Fruit fly (Drosophila melanogaster) whole organism, embryonic: Measurements from ENCODE around the gene Hrb27C.

Source experiments
- Antp ChIP-seq: fragments of 200-800 bp; sonication (Bioruptor generic); optimal IDR thresholded peaks from 3 replicates; lab custom pipeline; 2016; ENCODE audit warnings: missing biosample characterization, missing genetic modification characterization
- CG10267 ChIP-seq: fragments of 200-800 bp; sonication (Bioruptor generic); optimal IDR thresholded peaks from 2 replicates; lab custom pipeline; 2018; ENCODE audit warnings: missing biosample characterization, mild to moderate bottlenecking, missing genetic modification characterization, moderate library complexity
- CG11085 ChIP-seq: fragments of 200-800 bp; sonication (Bioruptor generic); IDR thresholded peaks from 2 replicates; pipeline ENCODE4 v1.3.6; 2022; ENCODE audit warnings: missing biosample characterization, missing genetic modification characterization
- CG13123 ChIP-seq: fragments of 200-800 bp; sonication (Bioruptor generic); optimal IDR thresholded peaks from 2 replicates; lab custom pipeline; 2016; ENCODE audit warnings: missing biosample characterization, missing genetic modification characterization
- CG15073 ChIP-seq: fragments of 200-800 bp; sonication (Bioruptor generic); optimal IDR thresholded peaks from 2 replicates; lab custom pipeline; 2016; ENCODE audit warnings: missing biosample characterization, missing genetic modification characterization
- CG17186 ChIP-seq: fragments of 200-800 bp; sonication (Bioruptor generic); optimal IDR thresholded peaks from 3 replicates; lab custom pipeline; 2017; ENCODE audit warnings: missing biosample characterization, missing genetic modification reagents, missing genetic modification characterization
- CG17385 ChIP-seq: fragments of 200-800 bp; sonication (Bioruptor generic); optimal IDR thresholded peaks from 3 replicates; lab custom pipeline; 2018; ENCODE audit warnings: missing biosample characterization, mild to moderate bottlenecking, missing genetic modification characterization
- CG17829 ChIP-seq: fragments of 200-800 bp; optimal IDR thresholded peaks from 2 replicates; lab custom pipeline; 2019; ENCODE audit warnings: missing biosample characterization, mild to moderate bottlenecking, missing genetic modification characterization, moderate library complexity
- CG18011 ChIP-seq: fragments of 200-800 bp; sonication (Bioruptor generic); optimal IDR thresholded peaks from 2 replicates; lab custom pipeline; 2017; ENCODE audit warnings: missing biosample characterization, missing genetic modification characterization, mild to moderate bottlenecking, moderate library complexity, missing genotype
- CG2116 ChIP-seq: fragments of 200-800 bp; sonication (Bioruptor generic); optimal IDR thresholded peaks from 3 replicates; lab custom pipeline; 2018; ENCODE audit warnings: missing biosample characterization, mild to moderate bottlenecking, missing genetic modification characterization
- CG3065 ChIP-seq: fragments of 200-800 bp; sonication (Bioruptor generic); optimal IDR thresholded peaks from 2 replicates; lab custom pipeline; 2016; ENCODE audit warnings: missing biosample characterization, missing genetic modification characterization
- CG34422 ChIP-seq: fragments of 200-800 bp; sonication (Bioruptor generic); IDR thresholded peaks from 3 replicates; pipeline ENCODE4 v1.3.6; 2022; ENCODE audit warnings: missing biosample characterization, missing genetic modification characterization
- CG43689 ChIP-seq: fragments of 200-800 bp; sonication (Bioruptor generic); IDR thresholded peaks from 2 replicates; pipeline ENCODE4 v1.3.6; 2022; ENCODE audit warnings: missing biosample characterization, missing genetic modification characterization
- CG4617 ChIP-seq: fragments of 200-800 bp; sonication (Bioruptor generic); optimal IDR thresholded peaks from 3 replicates; lab custom pipeline; 2016; ENCODE audit warnings: missing biosample characterization, missing genetic modification characterization, borderline replicate concordance
- CG7271 ChIP-seq: fragments of 200-800 bp; sonication (Bioruptor generic); optimal IDR thresholded peaks from 2 replicates; lab custom pipeline; 2018; ENCODE audit warnings: missing biosample characterization, mild to moderate bottlenecking, missing genetic modification characterization, moderate library complexity
- CG9437 ChIP-seq: fragments of 200-800 bp; sonication (Bioruptor generic); optimal IDR thresholded peaks from 2 replicates; lab custom pipeline; 2018; ENCODE audit warnings: missing biosample characterization, mild to moderate bottlenecking, missing genetic modification characterization
- CTCF ChIP-seq: fragments of 200-800 bp; sonication (Bioruptor generic); optimal IDR thresholded peaks from 2 replicates; lab custom pipeline; 2017; ENCODE audit warnings: missing biosample characterization, mild to moderate bottlenecking, missing genetic modification characterization, moderate library complexity
- Dek ChIP-seq: fragments of 200-800 bp; sonication (Bioruptor generic); optimal IDR thresholded peaks from 3 replicates; lab custom pipeline; 2019; ENCODE audit warnings: missing biosample characterization, mild to moderate bottlenecking, missing genetic modification characterization, moderate library complexity
- Dp ChIP-seq: fragments of 200-800 bp; sonication (Bioruptor generic); optimal IDR thresholded peaks from 2 replicates; lab custom pipeline; 2018; ENCODE audit warnings: missing biosample characterization, mild to moderate bottlenecking, missing genetic modification characterization, moderate library complexity
- Dref ChIP-seq: fragments of 200-800 bp; sonication (Bioruptor generic); IDR thresholded peaks from 2 replicates; pipeline ENCODE4 v1.3.6; 2022; ENCODE audit warnings: missing biosample characterization, missing genetic modification characterization
- Hand ChIP-seq: fragments of 200-800 bp; sonication (Bioruptor generic); optimal IDR thresholded peaks from 2 replicates; lab custom pipeline; 2017; ENCODE audit warnings: mild to moderate bottlenecking, missing biosample characterization, missing genetic modification reagents, missing genetic modification characterization
- Hmr ChIP-seq: fragments of 200-800 bp; sonication (Bioruptor generic); optimal IDR thresholded peaks from 3 replicates; lab custom pipeline; 2017; ENCODE audit warnings: mild to moderate bottlenecking, missing biosample characterization, missing genetic modification reagents, missing genetic modification characterization
- Max ChIP-seq: fragments of 200-800 bp; sonication (Bioruptor generic); optimal IDR thresholded peaks from 2 replicates; lab custom pipeline; 2016; ENCODE audit warnings: missing biosample characterization, mild to moderate bottlenecking, missing genetic modification characterization
- Pdp1 ChIP-seq, 2 experiments: fragments of 200-800 bp; sonication (Bioruptor generic); optimal IDR thresholded peaks; 3 replicates each; lab custom pipeline; 2016; ENCODE audit warnings: missing biosample characterization in 2 of 2, missing genetic modification characterization in 2 of 2, mild to moderate bottlenecking in 1 of 2, moderate library complexity in 1 of 2
- Stat92E ChIP-seq, 3 experiments: fragments of >200 bp in 2 of 3; fragments of 200-800 bp in 1 of 3; sonication (Bioruptor generic) in 1 of 3; optimal IDR thresholded peaks; 2 replicates each; lab custom pipeline; 2017 to 2019; ENCODE audit warnings: missing biosample characterization in 3 of 3, missing genetic modification characterization in 3 of 3, mild to moderate bottlenecking in 1 of 3, moderate library complexity in 1 of 3
- amos ChIP-seq: fragments of 200-800 bp; sonication (Bioruptor generic); IDR thresholded peaks from 2 replicates; pipeline ENCODE4 v1.3.6; 2022; ENCODE audit warnings: missing biosample characterization, missing genetic modification characterization; ENCODE audit not compliant: partially characterized antibody
- ap ChIP-seq: fragments of 200-800 bp; sonication (Bioruptor generic); IDR thresholded peaks from 2 replicates; pipeline ENCODE4 v1.3.6; 2022; ENCODE audit warnings: missing biosample characterization, missing genetic modification characterization
- bcd ChIP-seq: fragments of 200-800 bp; sonication (Bioruptor generic); optimal IDR thresholded peaks from 2 replicates; lab custom pipeline; 2017; ENCODE audit warnings: missing biosample characterization, mild to moderate bottlenecking, missing genetic modification characterization
- gfzf ChIP-seq: fragments of 200-800 bp; sonication (Bioruptor generic); optimal IDR thresholded peaks from 2 replicates; lab custom pipeline; 2016; ENCODE audit warnings: missing biosample characterization, mild to moderate bottlenecking, missing genetic modification characterization, moderate library complexity
- kni ChIP-seq: fragments of 200-800 bp; sonication (Bioruptor generic); optimal IDR thresholded peaks from 3 replicates; lab custom pipeline; 2017; ENCODE audit warnings: mild to moderate bottlenecking, missing biosample characterization, missing genetic modification reagents, missing genetic modification characterization
- phol ChIP-seq: fragments of 200-800 bp; sonication (Bioruptor generic); optimal IDR thresholded peaks from 3 replicates; lab custom pipeline; 2018; ENCODE audit warnings: missing biosample characterization, mild to moderate bottlenecking, missing genetic modification characterization, moderate library complexity
- ro ChIP-seq: fragments of 200-800 bp; sonication (Bioruptor generic); IDR thresholded peaks from 2 replicates; pipeline ENCODE4 v1.3.6; 2022; ENCODE audit warnings: missing biosample characterization, missing genetic modification characterization
- sima ChIP-seq: fragments of 200-800 bp; sonication (Bioruptor generic); optimal IDR thresholded peaks from 2 replicates; lab custom pipeline; 2016; ENCODE audit warnings: missing biosample characterization, missing genetic modification characterization
- stwl ChIP-seq: fragments of 200-800 bp; sonication (Bioruptor generic); optimal IDR thresholded peaks from 3 replicates; lab custom pipeline; 2018; ENCODE audit warnings: missing biosample characterization, mild to moderate bottlenecking, missing genetic modification characterization, moderate library complexity
- trem ChIP-seq: fragments of 200-800 bp; optimal IDR thresholded peaks from 3 replicates; lab custom pipeline; 2019; ENCODE audit warnings: missing biosample characterization, mild to moderate bottlenecking, missing genetic modification characterization, moderate library complexity
- wor ChIP-seq: fragments of 200-800 bp; sonication (Bioruptor generic); IDR thresholded peaks from 2 replicates; pipeline ENCODE4 v1.3.6; 2022; ENCODE audit warnings: missing biosample characterization, missing genetic modification characterization
- z ChIP-seq: fragments of 200-800 bp; sonication (Bioruptor generic); IDR thresholded peaks from 3 replicates; pipeline ENCODE4 v1.3.6; 2022; ENCODE audit warnings: missing biosample characterization, missing genetic modification characterization

The Hrb27C gene

dm6 chr2L:6971597-6972036 is 51.1 kb downstream of the Hrb27C start, which contains the start of gene snRNP-U1-70K (continued):
- TF ChIP-seq Dek (tag; lab: Kevin White, UChicago), result peak; percentile 66
- peak; percentile 55 for TF ChIP-seq Dp (GFP tag; lab: Kevin White, UChicago)
- TF ChIP-seq CG17829 (tag; lab: Kevin White, UChicago), result peak; percentile 53
- peak; percentile 14 for TF ChIP-seq bcd (GFP tag; lab: Kevin White, UChicago)
- TF ChIP-seq gfzf (GFP tag; lab: Kevin White, UChicago), result peak; percentile 89
- peak; percentile 1 for TF ChIP-seq CG17186 (GFP tag; lab: Kevin White, UChicago)
- TF ChIP-seq CG3065 (GFP tag; lab: Kevin White, UChicago), result no peak
- peak; percentile 78 for TF ChIP-seq CTCF
- peak; percentile 43 for TF ChIP-seq amos (GFP tag; lab: Robert Waterston, UW)
- TF ChIP-seq CG2116 (GFP tag; lab: Kevin White, UChicago), result peak; percentile 34
- TF ChIP-seq ap (GFP tag; lab: Robert Waterston, UW), result no peak
- no peak for TF ChIP-seq ro
- peak; percentile 21 for TF ChIP-seq Max (GFP tag; lab: Kevin White, UChicago)
- TF ChIP-seq CG15073, result no peak
- TF ChIP-seq CG9437 (GFP tag; lab: Kevin White, UChicago), result peak; percentile 99
- TF ChIP-seq Hand (GFP tag; lab: Kevin White, UChicago), result no peak
- peak; percentile 53 for TF ChIP-seq phol (tag; lab: Kevin White, UChicago)
- no peak for TF ChIP-seq CG43689
- no peak for TF ChIP-seq wor (GFP tag; lab: Robert Waterston, UW)
- peak in 1 of 2 experiments; percentile 54 for TF ChIP-seq Pdp1 (GFP tag; optimal IDR thresholded peaks at IDR 0.05; lab: Kevin White, UChicago)
- TF ChIP-seq Dref (GFP tag; lab: Robert Waterston, UW), result peak; percentile 40
- no peak for TF ChIP-seq z
- TF ChIP-seq CG34422 (GFP tag; lab: Robert Waterston, UW), result peak; percentile 43; the same call in 1 of the 3 replicates
- no peak for TF ChIP-seq sima (GFP tag; lab: Kevin White, UChicago)
- TF ChIP-seq trem (tag; lab: Kevin White, UChicago), result peak; percentile 81
- peak; percentile 82 for TF ChIP-seq Hmr (GFP tag; lab: Kevin White, UChicago)
- TF ChIP-seq CG7271 (tag; lab: Kevin White, UChicago), result no peak
- TF ChIP-seq CG11085, result 0 out of 2 replicates have a peak, but pooled peaks have one; percentile 13
- no peak for TF ChIP-seq CG13123
- peak; percentile 88 for TF ChIP-seq CG4617 (GFP tag; lab: Kevin White, UChicago)
- peak; percentile 98 for TF ChIP-seq CG18011 (GFP tag; lab: Kevin White, UChicago)
- peak; percentile 62 for TF ChIP-seq CG10267 (tag; lab: Kevin White, UChicago)
- TF ChIP-seq CG17385, result no peak
- peak; percentile 4 for TF ChIP-seq kni (GFP tag; lab: Kevin White, UChicago)
- TF ChIP-seq stwl (tag; lab: Kevin White, UChicago), result peak; percentile 93
- no peak for TF ChIP-seq Antp
- peak in 1 of 3 experiments; percentile 5 for TF ChIP-seq Stat92E (GFP tag; optimal IDR thresholded peaks at IDR 0.05; lab: Kevin White, UChicago)
